Worm (Caenorhabditis elegans) whole organism, L3 larva: ENCODE data around the gene smvt-1.

ENCODE experiments used
- R02D3.7 ChIP-seq: fragments of 150-350 bp; optimal IDR thresholded peaks from 2 replicates; lab custom pipeline; 2014; ENCODE audit warnings: missing biosample characterization, missing genetic modification characterization
- ZK546.5 ChIP-seq: sonication (generic microtip); optimal IDR thresholded peaks from 2 replicates; lab custom pipeline; 2017; ENCODE audit warnings: missing biosample characterization, missing genetic modification characterization
- aly-2 ChIP-seq: fragments of 150-350 bp; optimal IDR thresholded peaks from 2 replicates; lab custom pipeline; 2014; ENCODE audit warnings: missing biosample characterization, missing genetic modification characterization
- ama-1 ChIP-seq: fragments of 150-350 bp; optimal IDR thresholded peaks from 2 replicates; lab custom pipeline; 2018
- ceh-16 ChIP-seq: sonication (generic microtip); optimal IDR thresholded peaks from 2 replicates; lab custom pipeline; 2017; ENCODE audit warnings: missing biosample characterization, missing genetic modification characterization
- ceh-28 ChIP-seq: fragments of 150-350 bp; optimal IDR thresholded peaks from 2 replicates; lab custom pipeline; 2014; ENCODE audit warnings: missing biosample characterization, missing genetic modification reagents, missing genetic modification characterization
- ceh-82 ChIP-seq: fragments of 150-350 bp; optimal IDR thresholded peaks from 2 replicates; lab custom pipeline; 2014; ENCODE audit warnings: missing biosample characterization, missing genetic modification characterization
- ceh-9 ChIP-seq: sonication (generic microtip); optimal IDR thresholded peaks from 2 replicates; lab custom pipeline; 2018; ENCODE audit warnings: missing biosample characterization, missing genetic modification characterization
- daf-12 ChIP-seq: fragments of 150-350 bp; optimal IDR thresholded peaks from 2 replicates; lab custom pipeline; 2014; ENCODE audit warnings: missing biosample characterization, missing genetic modification reagents, missing genetic modification characterization
- egl-27 ChIP-seq: sonication (generic microtip); optimal IDR thresholded peaks from 4 replicates; lab custom pipeline; 2017; ENCODE audit warnings: missing biosample characterization, missing genetic modification reagents, missing genetic modification characterization
- egl-5 ChIP-seq: fragments of 150-350 bp; optimal IDR thresholded peaks from 2 replicates; lab custom pipeline; 2017; ENCODE audit warnings: missing biosample characterization, missing genetic modification reagents, missing genetic modification characterization, inconsistent platforms
- elt-1 ChIP-seq: fragments of 150-350 bp; optimal IDR thresholded peaks from 2 replicates; lab custom pipeline; 2014; ENCODE audit warnings: missing biosample characterization, missing genetic modification characterization
- elt-2 ChIP-seq: sonication (generic microtip); optimal IDR thresholded peaks from 2 replicates; lab custom pipeline; 2016; ENCODE audit warnings: missing genetic modification reagents, mild to moderate bottlenecking, missing genetic modification characterization, missing compliant biosample characterization
- elt-3 ChIP-seq, 3 experiments: fragments of 150-350 bp in 1 of 3; sonication (generic microtip) in 2 of 3; optimal IDR thresholded peaks; 2 replicates in 2 of 3; 4 replicates in 1 of 3; lab custom pipeline; 2014 to 2017; ENCODE audit warnings: missing biosample characterization in 3 of 3, missing genetic modification characterization in 3 of 3
- eor-1 ChIP-seq, 2 experiments: fragments of 150-350 bp; optimal IDR thresholded peaks; 2 replicates each; lab custom pipeline; 2014 to 2018; ENCODE audit warnings: missing biosample characterization in 2 of 2, missing genetic modification characterization in 2 of 2
- fkh-10 ChIP-seq: sonication (generic microtip); optimal IDR thresholded peaks from 2 replicates; lab custom pipeline; 2017; ENCODE audit warnings: missing biosample characterization, missing genetic modification reagents, missing genetic modification characterization
- fkh-2 ChIP-seq: fragments of 150-350 bp; optimal IDR thresholded peaks from 2 replicates; lab custom pipeline; 2014; ENCODE audit warnings: missing biosample characterization, missing genetic modification reagents, missing genetic modification characterization
- fos-1 ChIP-seq: fragments of 150-350 bp; optimal IDR thresholded peaks from 2 replicates; lab custom pipeline; 2014; ENCODE audit warnings: missing biosample characterization, missing genetic modification characterization
- hmg-11 ChIP-seq: sonication (generic microtip); optimal IDR thresholded peaks from 2 replicates; lab custom pipeline; 2016; ENCODE audit warnings: missing genetic modification characterization, missing compliant biosample characterization
- jun-1 ChIP-seq: fragments of 150-350 bp; optimal IDR thresholded peaks from 2 replicates; lab custom pipeline; 2014; ENCODE audit warnings: missing biosample characterization, missing genetic modification reagents, missing genetic modification characterization
- lin-15B ChIP-seq: fragments of 150-350 bp; optimal IDR thresholded peaks from 2 replicates; lab custom pipeline; 2014; ENCODE audit warnings: missing biosample characterization, missing genetic modification characterization
- lin-39 ChIP-seq: fragments of 150-350 bp; optimal IDR thresholded peaks from 2 replicates; lab custom pipeline; 2018; ENCODE audit warnings: missing biosample characterization, missing genetic modification reagents, missing genetic modification characterization
- lsy-12 ChIP-seq: sonication (generic microtip); optimal IDR thresholded peaks from 2 replicates; lab custom pipeline; 2016; ENCODE audit warnings: mild to moderate bottlenecking, missing genetic modification characterization, missing compliant biosample characterization
- mdl-1 ChIP-seq: fragments of 150-350 bp; optimal IDR thresholded peaks from 2 replicates; lab custom pipeline; 2014; ENCODE audit warnings: missing biosample characterization, missing genetic modification characterization
- mml-1 ChIP-seq: fragments of 150-350 bp; sonication (generic microtip); optimal IDR thresholded peaks from 3 replicates; lab custom pipeline; 2014; ENCODE audit warnings: missing biosample characterization, missing genetic modification characterization
- nfya-1 ChIP-seq: sonication (generic microtip); optimal IDR thresholded peaks from 2 replicates; lab custom pipeline; 2017; ENCODE audit warnings: missing genetic modification characterization, mild to moderate bottlenecking, missing compliant biosample characterization, antibody characterized with exemption, moderate library complexity; ENCODE audit not compliant: insufficient read depth
- nhr-11 ChIP-seq: fragments of 150-350 bp; optimal IDR thresholded peaks from 2 replicates; lab custom pipeline; 2014; ENCODE audit warnings: missing biosample characterization, missing genetic modification characterization
- nhr-12 ChIP-seq: fragments of 150-350 bp; optimal IDR thresholded peaks from 2 replicates; lab custom pipeline; 2014; ENCODE audit warnings: missing biosample characterization, missing genetic modification characterization
- nhr-23 ChIP-seq: fragments of 150-350 bp; optimal IDR thresholded peaks from 2 replicates; lab custom pipeline; 2014; ENCODE audit warnings: missing biosample characterization, missing genetic modification reagents, missing genetic modification characterization
- nhr-237 ChIP-seq: fragments of 150-350 bp; optimal IDR thresholded peaks from 2 replicates; lab custom pipeline; 2014; ENCODE audit warnings: missing biosample characterization, missing genetic modification characterization
- nhr-25 ChIP-seq: sonication (generic microtip); optimal IDR thresholded peaks from 2 replicates; lab custom pipeline; 2017; ENCODE audit warnings: missing biosample characterization, missing genetic modification characterization
- nhr-28 ChIP-seq: fragments of 150-350 bp; optimal IDR thresholded peaks from 2 replicates; lab custom pipeline; 2014; ENCODE audit warnings: missing biosample characterization, missing genetic modification characterization
- nhr-43 ChIP-seq: sonication (generic microtip); optimal IDR thresholded peaks from 2 replicates; lab custom pipeline; 2016; ENCODE audit warnings: mild to moderate bottlenecking, missing genetic modification characterization, missing compliant biosample characterization; ENCODE audit not compliant: poor library complexity, severe bottlenecking
- nhr-67 ChIP-seq: fragments of 150-350 bp; optimal IDR thresholded peaks from 2 replicates; lab custom pipeline; 2014; ENCODE audit warnings: missing biosample characterization, missing genetic modification characterization
- nhr-76 ChIP-seq: fragments of 150-350 bp; sonication (generic microtip); optimal IDR thresholded peaks from 5 replicates; lab custom pipeline; 2014; ENCODE audit warnings: missing biosample characterization, missing genetic modification characterization
- nhr-77 ChIP-seq: fragments of 150-350 bp; optimal IDR thresholded peaks from 2 replicates; lab custom pipeline; 2014; ENCODE audit warnings: missing biosample characterization, missing genetic modification characterization
- pha-4 ChIP-seq: fragments of 150-350 bp; optimal IDR thresholded peaks from 2 replicates; lab custom pipeline; 2014; ENCODE audit warnings: missing biosample characterization, missing genetic modification reagents, missing genetic modification characterization
- pqm-1 ChIP-seq: fragments of 150-350 bp; optimal IDR thresholded peaks from 2 replicates; lab custom pipeline; 2017; ENCODE audit warnings: missing biosample characterization, missing genetic modification characterization, inconsistent platforms
- sea-2 ChIP-seq: fragments of 150-350 bp; sonication (generic microtip); optimal IDR thresholded peaks from 4 replicates; lab custom pipeline; 2014; ENCODE audit warnings: missing biosample characterization, missing genetic modification reagents, missing genetic modification characterization
- skn-1 ChIP-seq: fragments of 150-350 bp; optimal IDR thresholded peaks from 2 replicates; lab custom pipeline; 2014; ENCODE audit warnings: missing biosample characterization, missing genetic modification characterization
- snpc-4 ChIP-seq: fragments of 150-350 bp; optimal IDR thresholded peaks from 2 replicates; lab custom pipeline; 2014; ENCODE audit warnings: missing biosample characterization, missing genetic modification characterization
- tbx-2 ChIP-seq: sonication (generic microtip); optimal IDR thresholded peaks from 2 replicates; lab custom pipeline; 2016; ENCODE audit warnings: mild to moderate bottlenecking, missing genetic modification characterization, missing compliant biosample characterization
- unc-39 ChIP-seq: sonication (generic microtip); optimal IDR thresholded peaks from 4 replicates; lab custom pipeline; 2017; ENCODE audit warnings: missing biosample characterization, missing genetic modification characterization
- unc-62 ChIP-seq: fragments of 150-350 bp; sonication (generic microtip); optimal IDR thresholded peaks from 4 replicates; lab custom pipeline; 2014; ENCODE audit warnings: missing biosample characterization, missing genetic modification reagents, missing genetic modification characterization
- zag-1 ChIP-seq: fragments of 150-350 bp; optimal IDR thresholded peaks from 2 replicates; lab custom pipeline; 2014; ENCODE audit warnings: missing biosample characterization, missing genetic modification characterization
- ztf-11 ChIP-seq: fragments of 150-350 bp; optimal IDR thresholded peaks from 2 replicates; lab custom pipeline; 2014; ENCODE audit warnings: missing biosample characterization, missing genetic modification characterization
- ztf-4 ChIP-seq: fragments of 150-350 bp; optimal IDR thresholded peaks from 2 replicates; lab custom pipeline; 2014; ENCODE audit warnings: missing biosample characterization, missing genetic modification characterization

Gene smvt-1

DNA sequence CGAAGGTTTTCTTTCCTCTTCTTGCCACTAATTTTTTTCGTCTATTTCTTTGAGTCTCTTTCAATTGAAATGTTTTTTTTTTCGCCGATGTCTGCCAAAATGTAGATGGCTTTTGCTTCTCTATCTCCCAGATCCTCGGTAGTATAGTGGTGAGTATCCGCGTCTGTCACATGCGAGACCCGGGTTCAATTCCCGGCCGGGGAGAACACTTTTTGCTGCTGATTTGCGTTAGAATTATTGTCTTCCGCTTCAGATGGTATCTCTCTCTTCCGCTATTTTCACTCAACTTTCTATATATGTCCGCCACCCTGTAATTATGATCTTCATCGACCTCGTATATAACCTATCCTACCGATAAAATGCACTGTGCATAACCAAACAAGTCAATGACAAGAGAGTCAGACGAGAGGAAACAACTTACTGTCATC lies 4.7 kb upstream of the smvt-1 start:
- TF ChIP-seq daf-12 (tag; lab: Kevin White, UChicago) (no peak), nhr-77 (tag; lab: Kevin White, UChicago) (no peak), mdl-1 (tag; lab: Kevin White, UChicago) (no peak), zag-1 (no peak), sea-2 (GFP tag; lab: Kevin White, UChicago) (no peak), elt-3 (tag; optimal IDR thresholded peaks at IDR 0.05; lab: Kevin White, UChicago) (peak in 1 of 3 experiments; percentile 51), jun-1 (peak; percentile 70), mml-1 (no peak), egl-5 (tag; lab: Kevin White, UChicago) (peak; percentile 38), fkh-2 (tag; lab: Kevin White, UChicago) (no peak), pqm-1 (tag; lab: Kevin White, UChicago) (peak; percentile 31), nhr-12 (tag; lab: Kevin White, UChicago) (no peak), nhr-237 (tag; lab: Kevin White, UChicago) (no peak), fkh-10 (GFP tag; lab: Kevin White, UChicago) (no peak), skn-1 (tag; lab: Kevin White, UChicago) (peak; percentile 75), R02D3.7 (peak; percentile 24), tbx-2 (tag; lab: Kevin White, UChicago) (peak; percentile 59), lin-15B (tag; lab: Kevin White, UChicago) (peak; percentile 3), pha-4 (tag; lab: Kevin White, UChicago) (peak; percentile 57), hmg-11 (peak; percentile 86), egl-27 (tag; lab: Kevin White, UChicago) (peak; percentile 76), nhr-11 (tag; lab: Kevin White, UChicago) (no peak), ztf-11 (no peak), lin-39 (tag; lab: Kevin White, UChicago) (peak; percentile 56), elt-2 (tag; lab: Kevin White, UChicago) (peak; percentile 55), eor-1 (tag; optimal IDR thresholded peaks at IDR 0.05; lab: Kevin White, UChicago) (no peak), ceh-82 (tag; lab: Kevin White, UChicago) (peak; percentile 43), nhr-67 (no peak), ceh-16 (tag; lab: Kevin White, UChicago) (no peak), unc-62 (GFP tag; lab: Kevin White, UChicago) (no peak), ceh-28 (tag; lab: Kevin White, UChicago) (peak; percentile 39), ZK546.5 (no peak), unc-39 (tag; lab: Kevin White, UChicago) (no peak), snpc-4 (tag; lab: Kevin White, UChicago) (no peak), lsy-12 (tag; lab: Kevin White, UChicago) (peak; percentile 76), aly-2 (tag; lab: Kevin White, UChicago) (no peak), nhr-76 (no peak), fos-1 (tag; lab: Kevin White, UChicago) (no peak), nhr-25 (peak; percentile 83), ztf-4 (no peak), nhr-43 (peak; percentile 59), ama-1 (lab: Kevin White, UChicago) (no peak), elt-1 (tag; lab: Kevin White, UChicago) (peak; percentile 39), nfya-1 (tag; lab: Kevin White, UChicago) (peak; percentile 78), nhr-23 (peak; percentile 66), nhr-28 (tag; lab: Kevin White, UChicago) (no peak), ceh-9 (tag; lab: Kevin White, UChicago) (no peak)
